Fruit fly (Drosophila melanogaster) whole organism, embryonic: ENCODE results near the gene CG42592.

ENCODE experiments used
- Blimp-1 ChIP-seq: fragments of 200-800 bp; sonication (Bioruptor generic); optimal IDR thresholded peaks from 3 replicates; lab custom pipeline; 2018; ENCODE audit warnings: missing biosample characterization, missing genetic modification characterization, mild to moderate bottlenecking, moderate library complexity, missing genetic modification reagents
- CG10209 ChIP-seq: fragments of 200-800 bp; sonication (Bioruptor generic); optimal IDR thresholded peaks from 3 replicates; lab custom pipeline; 2017; ENCODE audit warnings: missing biosample characterization, mild to moderate bottlenecking, missing genetic modification characterization, missing genetic modification reagents
- CG10543 ChIP-seq: fragments of 200-800 bp; sonication (Bioruptor generic); optimal IDR thresholded peaks from 3 replicates; lab custom pipeline; 2017; ENCODE audit warnings: missing biosample characterization, mild to moderate bottlenecking, missing genetic modification characterization, moderate library complexity
- CG10979 ChIP-seq: fragments of 200-800 bp; sonication (Bioruptor generic); optimal IDR thresholded peaks from 2 replicates; lab custom pipeline; 2018; ENCODE audit warnings: missing biosample characterization, mild to moderate bottlenecking, missing genetic modification characterization, moderate library complexity
- CG11093 ChIP-seq: fragments of 200-800 bp; sonication (Bioruptor generic); IDR thresholded peaks from 3 replicates; pipeline ENCODE4 v1.3.6; 2022; ENCODE audit warnings: missing biosample characterization, missing genetic modification characterization
- CG11456 ChIP-seq: fragments of 200-800 bp; sonication (Bioruptor generic); IDR thresholded peaks from 3 replicates; pipeline ENCODE4 v1.3.6; 2022; ENCODE audit warnings: missing biosample characterization, missing genetic modification characterization
- CG12071 ChIP-seq: fragments of 200-800 bp; sonication (Bioruptor generic); optimal IDR thresholded peaks from 3 replicates; lab custom pipeline; 2018; ENCODE audit warnings: missing biosample characterization, mild to moderate bottlenecking, missing genetic modification characterization
- CG12155 ChIP-seq: fragments of 200-800 bp; sonication (Bioruptor generic); optimal IDR thresholded peaks from 3 replicates; lab custom pipeline; 2016; ENCODE audit warnings: missing biosample characterization, missing genetic modification characterization
- CG12942 ChIP-seq: fragments of 200-800 bp; sonication (Bioruptor generic); optimal IDR thresholded peaks from 3 replicates; lab custom pipeline; 2016; ENCODE audit warnings: missing biosample characterization, missing genetic modification characterization
- CG15073 ChIP-seq: fragments of 200-800 bp; sonication (Bioruptor generic); optimal IDR thresholded peaks from 2 replicates; lab custom pipeline; 2016; ENCODE audit warnings: missing biosample characterization, missing genetic modification characterization
- CG15514 ChIP-seq: fragments of 200-800 bp; sonication (Bioruptor generic); optimal IDR thresholded peaks from 3 replicates; lab custom pipeline; 2017; ENCODE audit warnings: missing biosample characterization, missing genetic modification characterization, mild to moderate bottlenecking, moderate library complexity, missing genetic modification reagents
- CG17829 ChIP-seq: fragments of 200-800 bp; optimal IDR thresholded peaks from 2 replicates; lab custom pipeline; 2019; ENCODE audit warnings: missing biosample characterization, mild to moderate bottlenecking, missing genetic modification characterization, moderate library complexity
- CG18011 ChIP-seq: fragments of 200-800 bp; sonication (Bioruptor generic); optimal IDR thresholded peaks from 2 replicates; lab custom pipeline; 2017; ENCODE audit warnings: missing biosample characterization, missing genetic modification characterization, mild to moderate bottlenecking, moderate library complexity, missing genotype
- CG1832 ChIP-seq: fragments of 200-800 bp; sonication (Bioruptor generic); optimal IDR thresholded peaks from 2 replicates; lab custom pipeline; 2017; ENCODE audit warnings: missing biosample characterization, mild to moderate bottlenecking, missing genetic modification characterization, inconsistent platforms
- CG2129 ChIP-seq: fragments of 200-800 bp; sonication (Bioruptor generic); IDR thresholded peaks from 2 replicates; pipeline ENCODE4 v1.3.6; 2022; ENCODE audit warnings: missing biosample characterization, missing genetic modification characterization; ENCODE audit not compliant: partially characterized antibody
- CG2202 ChIP-seq: fragments of 200-800 bp; sonication (Bioruptor generic); optimal IDR thresholded peaks from 2 replicates; lab custom pipeline; 2018; ENCODE audit warnings: missing biosample characterization, mild to moderate bottlenecking, missing genetic modification characterization
- CG30020 ChIP-seq: fragments of 200-800 bp; optimal IDR thresholded peaks from 2 replicates; lab custom pipeline; 2019; ENCODE audit warnings: missing biosample characterization, mild to moderate bottlenecking, missing genetic modification characterization, moderate library complexity
- CG30431 ChIP-seq: fragments of 200-800 bp; sonication (Bioruptor generic); optimal IDR thresholded peaks from 2 replicates; lab custom pipeline; 2017; ENCODE audit warnings: missing biosample characterization, missing genetic modification characterization
- CG4360 ChIP-seq: fragments of 200-800 bp; sonication (Bioruptor generic); IDR thresholded peaks from 2 replicates; pipeline ENCODE4 v1.3.6; 2022; ENCODE audit warnings: missing biosample characterization, missing genetic modification characterization
- CG8281 ChIP-seq: fragments of 200-800 bp; sonication (Bioruptor generic); optimal IDR thresholded peaks from 2 replicates; lab custom pipeline; 2018; ENCODE audit warnings: missing biosample characterization, mild to moderate bottlenecking, missing genetic modification characterization, moderate library complexity
- Dip2 ChIP-seq: fragments of 200-800 bp; sonication (Bioruptor generic); IDR thresholded peaks from 2 replicates; pipeline ENCODE4 v1.3.6; 2022; ENCODE audit warnings: missing biosample characterization, missing genetic modification characterization
- HLH3B ChIP-seq: fragments of 200-800 bp; sonication (Bioruptor generic); IDR thresholded peaks from 2 replicates; pipeline ENCODE4 v1.3.6; 2022; ENCODE audit warnings: missing biosample characterization, missing genetic modification characterization
- HmgD ChIP-seq: fragments of 200-800 bp; sonication (Bioruptor generic); optimal IDR thresholded peaks from 3 replicates; lab custom pipeline; 2016; ENCODE audit warnings: missing biosample characterization, missing genetic modification characterization
- Lpt ChIP-seq: fragments of >200 bp; optimal IDR thresholded peaks from 2 replicates; lab custom pipeline; 2018; ENCODE audit warnings: missing biosample characterization, missing genetic modification characterization
- NC2α ChIP-seq: fragments of 200-800 bp; sonication (Bioruptor generic); optimal IDR thresholded peaks from 2 replicates; lab custom pipeline; 2016; ENCODE audit warnings: missing biosample characterization, missing genetic modification characterization
- NC2β ChIP-seq: fragments of 200-800 bp; sonication (Bioruptor generic); optimal IDR thresholded peaks from 2 replicates; lab custom pipeline; 2016; ENCODE audit warnings: missing biosample characterization, missing genetic modification characterization
- NfI ChIP-seq: fragments of 200-800 bp; sonication (Bioruptor generic); optimal IDR thresholded peaks from 3 replicates; lab custom pipeline; 2018; ENCODE audit warnings: missing biosample characterization, mild to moderate bottlenecking, missing genetic modification characterization, moderate library complexity
- Oaz ChIP-seq: fragments of 200-800 bp; sonication (Bioruptor generic); IDR thresholded peaks from 2 replicates; pipeline ENCODE4 v1.3.6; 2022; ENCODE audit warnings: missing biosample characterization, missing genetic modification characterization
- Pdp1 ChIP-seq, 2 experiments: fragments of 200-800 bp; sonication (Bioruptor generic); optimal IDR thresholded peaks; 3 replicates each; lab custom pipeline; 2016; ENCODE audit warnings: missing biosample characterization in 2 of 2, missing genetic modification characterization in 2 of 2, mild to moderate bottlenecking in 1 of 2, moderate library complexity in 1 of 2
- Sox100B ChIP-seq: fragments of 200-800 bp; sonication (Bioruptor generic); optimal IDR thresholded peaks from 3 replicates; lab custom pipeline; 2018; ENCODE audit warnings: missing biosample characterization, mild to moderate bottlenecking, missing genetic modification characterization
- YL-1 ChIP-seq: fragments of 200-800 bp; sonication (Bioruptor generic); optimal IDR thresholded peaks from 3 replicates; lab custom pipeline; 2017; ENCODE audit warnings: missing biosample characterization, mild to moderate bottlenecking, missing genetic modification characterization
- ac ChIP-seq: fragments of 200-800 bp; sonication (Bioruptor generic); optimal IDR thresholded peaks from 3 replicates; lab custom pipeline; 2017; ENCODE audit warnings: missing biosample characterization, mild to moderate bottlenecking, missing genetic modification characterization
- bbx ChIP-seq: fragments of 200-800 bp; sonication (Bioruptor generic); IDR thresholded peaks from 2 replicates; pipeline ENCODE4 v1.3.6; 2022; ENCODE audit warnings: missing biosample characterization, missing genetic modification characterization; ENCODE audit not compliant: partially characterized antibody
- br ChIP-seq: fragments of >200 bp; optimal IDR thresholded peaks from 2 replicates; lab custom pipeline; 2017
- cad ChIP-seq: fragments of >200 bp; optimal IDR thresholded peaks from 2 replicates; lab custom pipeline; 2017; ENCODE audit warnings: missing biosample characterization, missing genetic modification characterization
- croc ChIP-seq: fragments of 200-800 bp; sonication (Bioruptor generic); conservative IDR thresholded peaks from 3 replicates; pipeline ENCODE4 v1.3.6; 2022; ENCODE audit warnings: missing biosample characterization, missing genetic modification characterization
- crp ChIP-seq, 2 experiments: fragments of 200-800 bp; sonication (Bioruptor generic); optimal IDR thresholded peaks; 2 replicates in 1 of 2; 3 replicates in 1 of 2; lab custom pipeline; 2017; ENCODE audit warnings: missing biosample characterization in 2 of 2, missing genetic modification characterization in 2 of 2, mild to moderate bottlenecking in 1 of 2, moderate library complexity in 1 of 2
- gfzf ChIP-seq: fragments of 200-800 bp; sonication (Bioruptor generic); optimal IDR thresholded peaks from 2 replicates; lab custom pipeline; 2016; ENCODE audit warnings: missing biosample characterization, mild to moderate bottlenecking, missing genetic modification characterization, moderate library complexity
- gsb-n ChIP-seq: fragments of 200-800 bp; sonication (Bioruptor generic); optimal IDR thresholded peaks from 3 replicates; lab custom pipeline; 2018; ENCODE audit warnings: missing biosample characterization, mild to moderate bottlenecking, missing genetic modification characterization
- lmd ChIP-seq: fragments of 200-800 bp; sonication (Bioruptor generic); IDR thresholded peaks from 2 replicates; pipeline ENCODE4 v1.3.6; 2022; ENCODE audit warnings: missing biosample characterization, missing genetic modification characterization
- lov ChIP-seq, 2 experiments: fragments of 200-800 bp in 1 of 2; fragments of >200 bp in 1 of 2; sonication (Bioruptor generic) in 1 of 2; IDR thresholded peaks in 1 of 2; optimal IDR thresholded peaks in 1 of 2; 2 replicates in 1 of 2; 3 replicates in 1 of 2; pipeline versions ENCODE4 v1.3.6 to Lab custom; 2017 to 2022; ENCODE audit warnings: missing biosample characterization in 1 of 2, missing genetic modification characterization in 1 of 2
- pb ChIP-seq: fragments of 200-800 bp; sonication (Bioruptor generic); optimal IDR thresholded peaks from 3 replicates; lab custom pipeline; 2016; ENCODE audit warnings: missing biosample characterization, missing genetic modification characterization
- phol ChIP-seq: fragments of 200-800 bp; sonication (Bioruptor generic); optimal IDR thresholded peaks from 3 replicates; lab custom pipeline; 2018; ENCODE audit warnings: missing biosample characterization, mild to moderate bottlenecking, missing genetic modification characterization, moderate library complexity
- pnt ChIP-seq: fragments of 200-800 bp; sonication (Bioruptor generic); optimal IDR thresholded peaks from 3 replicates; lab custom pipeline; 2016; ENCODE audit warnings: missing biosample characterization, missing genetic modification characterization
- run ChIP-seq: fragments of 200-800 bp; sonication (Bioruptor generic); optimal IDR thresholded peaks from 3 replicates; lab custom pipeline; 2018; ENCODE audit warnings: missing biosample characterization, mild to moderate bottlenecking, missing genetic modification characterization
- sr ChIP-seq: fragments of 200-800 bp; sonication (Bioruptor generic); IDR thresholded peaks from 3 replicates; pipeline ENCODE4 v1.3.6; 2022; ENCODE audit warnings: missing biosample characterization, missing genetic modification characterization
- ssp ChIP-seq: fragments of 200-800 bp; sonication (Bioruptor generic); IDR thresholded peaks from 2 replicates; pipeline ENCODE4 v1.3.6; 2022; ENCODE audit warnings: missing biosample characterization, missing genetic modification characterization
- stwl ChIP-seq: fragments of 200-800 bp; sonication (Bioruptor generic); optimal IDR thresholded peaks from 3 replicates; lab custom pipeline; 2018; ENCODE audit warnings: missing biosample characterization, mild to moderate bottlenecking, missing genetic modification characterization, moderate library complexity
- tll ChIP-seq, 2 experiments: fragments of 200-800 bp in 1 of 2; fragments of >200 bp in 1 of 2; sonication (Bioruptor generic) in 1 of 2; optimal IDR thresholded peaks; 2 replicates each; lab custom pipeline; 2017 to 2019; ENCODE audit warnings: missing biosample characterization in 2 of 2, missing genetic modification characterization in 2 of 2, mild to moderate bottlenecking in 1 of 2, moderate library complexity in 1 of 2
- toy ChIP-seq: fragments of 200-800 bp; sonication (Bioruptor generic); IDR thresholded peaks from 2 replicates; pipeline ENCODE4 v1.3.6; 2022; ENCODE audit warnings: missing biosample characterization, missing genetic modification characterization

CG42592 gene

dm6 chr3R:29859763-29860162 lies 23.7 kb upstream of the CG42592 start (continued):
- TF ChIP-seq Lpt (GFP tag; lab: Kevin White, UChicago) (no peak), CG30431 (GFP tag; lab: Kevin White, UChicago) (no peak), CG10543 (GFP tag; lab: Kevin White, UChicago) (peak; percentile 42), CG18011 (GFP tag; lab: Kevin White, UChicago) (peak; percentile 38), CG15514 (no peak), CG8281 (no peak), CG30020 (tag; lab: Kevin White, UChicago) (no peak), toy (GFP tag; lab: Robert Waterston, UW) (no peak), ac (no peak), gfzf (peak; percentile 72), Oaz (no peak), CG12155 (GFP tag; lab: Kevin White, UChicago) (peak; percentile 40), gsb-n (tag; lab: Kevin White, UChicago) (no peak), HLH3B (GFP tag; lab: Robert Waterston, UW) (peak; percentile 22; the same call in 1 of the 2 replicates), CG11093 (GFP tag; lab: Robert Waterston, UW) (no peak), pnt (GFP tag; lab: Kevin White, UChicago) (no peak), Dip2 (GFP tag; lab: Robert Waterston, UW) (no peak), tll (GFP tag; optimal IDR thresholded peaks at IDR 0.05; lab: Kevin White, UChicago) (no peak), crp (GFP tag; optimal IDR thresholded peaks at IDR 0.05; lab: Kevin White, UChicago) (no peak), croc (GFP tag; lab: Robert Waterston, UW) (no peak), cad (GFP tag; lab: Kevin White, UChicago) (no peak), CG17829 (tag; lab: Kevin White, UChicago) (peak; percentile 59), CG10979 (peak; percentile 28), NC2α (GFP tag; lab: Kevin White, UChicago) (no peak), phol (tag; lab: Kevin White, UChicago) (peak; percentile 33), stwl (tag; lab: Kevin White, UChicago) (peak; percentile 91), bbx (GFP tag; lab: Robert Waterston, UW) (peak; percentile 36; the same call in 1 of the 2 replicates), NfI (GFP tag; lab: Kevin White, UChicago) (peak; percentile 61), CG2129 (GFP tag; lab: Robert Waterston, UW) (no peak), ssp (GFP tag; lab: Robert Waterston, UW) (peak; percentile 52), CG12071 (GFP tag; lab: Kevin White, UChicago) (peak; percentile 30), run (tag; lab: Kevin White, UChicago) (no peak), YL-1 (GFP tag; lab: Kevin White, UChicago) (peak; percentile 56), sr (GFP tag; lab: Robert Waterston, UW) (no peak), HmgD (GFP tag; lab: Kevin White, UChicago) (no peak), Blimp-1 (GFP tag; lab: Kevin White, UChicago) (peak; percentile 3), Sox100B (GFP tag; lab: Kevin White, UChicago) (no peak), pb (GFP tag; lab: Kevin White, UChicago) (no peak), lmd (GFP tag; lab: Robert Waterston, UW) (peak; percentile 56), CG12942 (peak; percentile 19), CG1832 (GFP tag; lab: Kevin White, UChicago) (no peak), CG10209 (peak; percentile 37), CG2202 (tag; lab: Kevin White, UChicago) (no peak), lov (optimal IDR thresholded peaks at IDR 0.05; lab: Kevin White, UChicago) (no peak), lov (GFP tag; IDR thresholded peaks at IDR 0.05; lab: Robert Waterston, UW) (no peak), NC2β (GFP tag; lab: Kevin White, UChicago) (peak; percentile 7), Pdp1 (GFP tag; optimal IDR thresholded peaks at IDR 0.05; lab: Kevin White, UChicago) (peak in 1 of 2 experiments; percentile 54), br (lab: Kevin White, UChicago) (no peak), CG11456 (GFP tag; lab: Robert Waterston, UW) (0 out of 3 replicates have a peak, but pooled peaks have one; percentile 52), CG4360 (no peak), CG15073 (GFP tag; lab: Kevin White, UChicago) (no peak)
